Fruit fly (Drosophila melanogaster): ENCODE measurements around the gene Mesh1.

Gene Mesh1

DNA sequence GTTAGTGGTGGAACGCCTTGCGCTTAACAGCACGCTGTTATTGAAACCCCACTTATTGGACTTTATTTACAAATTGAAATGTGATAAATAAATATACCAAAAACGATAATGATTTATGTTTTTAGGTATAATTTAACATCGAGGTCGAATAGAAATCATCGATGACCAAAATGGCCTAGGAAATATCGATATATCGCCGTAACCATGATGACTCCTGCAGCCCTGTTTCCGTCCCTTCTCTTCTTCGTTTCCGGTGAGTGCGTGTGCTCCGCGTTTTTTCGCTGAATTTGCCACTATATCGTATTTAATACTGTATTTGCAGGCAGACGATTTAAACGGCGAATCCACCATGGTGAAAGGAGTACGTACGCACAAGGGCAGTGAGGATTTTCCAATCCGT lies 17.6 kb upstream of the Mesh1 start, which contains the start of gene eEF1gamma (continued):
- TF ChIP-seq CG7839 (tag; optimal IDR thresholded peaks at IDR 0.05) (peak; percentile 91), fd102C (GFP tag; optimal IDR thresholded peaks at IDR 0.05) (peak; percentile 93), ftz-f1 (GFP tag; optimal IDR thresholded peaks at IDR 0.05) (peak; percentile 83), CG9437 (GFP tag; optimal IDR thresholded peaks at IDR 0.05) (peak; percentile 92), Atf6 (GFP tag; IDR thresholded peaks at IDR 0.05) (peak; percentile 94), emc (GFP tag; optimal IDR thresholded peaks at IDR 0.05) (peak; percentile 94), Oli (tag; optimal IDR thresholded peaks at IDR 0.05) (peak; percentile 90), CG14860 (GFP tag; IDR thresholded peaks at IDR 0.05; ENCODE audit: partially characterized antibody) (peak; percentile 93), CG8089 (GFP tag; optimal IDR thresholded peaks at IDR 0.05) (peak; percentile 97), CG15269 (tag; optimal IDR thresholded peaks at IDR 0.05) (peak; percentile 92), Bteb2 (GFP tag; optimal IDR thresholded peaks at IDR 0.05) (peak; percentile 93), CG2712 (tag; optimal IDR thresholded peaks at IDR 0.05) (peak; percentile 91), knrl (GFP tag; IDR thresholded peaks at IDR 0.05; ENCODE audit: partially characterized antibody) (peak; percentile 94), CG10366 (GFP tag; IDR thresholded peaks at IDR 0.05) (peak; percentile 92), CG6813 (GFP tag; optimal IDR thresholded peaks at IDR 0.05) (peak; percentile 98), CG10267 (tag; optimal IDR thresholded peaks at IDR 0.05) (peak; percentile 94), abd-A (tag; optimal IDR thresholded peaks at IDR 0.05) (no peak), org-1 (GFP tag; optimal IDR thresholded peaks at IDR 0.05) (peak; percentile 92), kni (GFP tag; optimal IDR thresholded peaks at IDR 0.05) (peak; percentile 98), lov (optimal IDR thresholded peaks at IDR 0.05) (no peak), lov (GFP tag; IDR thresholded peaks at IDR 0.05) (peak; percentile 98), CG31388 (GFP tag; optimal IDR thresholded peaks at IDR 0.05) (peak; percentile 60), oc (tag; optimal IDR thresholded peaks at IDR 0.05) (peak; percentile 90), dan (GFP tag; IDR thresholded peaks at IDR 0.05) (no peak), Nf-YB (GFP tag; optimal IDR thresholded peaks at IDR 0.05) (peak; percentile 83), CG6272 (GFP tag; IDR thresholded peaks at IDR 0.05) (peak; percentile 91), otp (GFP tag; IDR thresholded peaks at IDR 0.05) (peak; percentile 97), CG1602 (GFP tag; optimal IDR thresholded peaks at IDR 0.05) (peak; percentile 75), trem (tag; optimal IDR thresholded peaks at IDR 0.05) (peak; percentile 90), slbo (GFP tag; IDR thresholded peaks at IDR 0.05) (peak; percentile 92), hb (GFP tag; IDR thresholded peaks at IDR 0.05; ENCODE audit: partially characterized antibody) (peak; percentile 94), Stat92E (GFP tag; optimal IDR thresholded peaks at IDR 0.05) (peak in 1 of 3 experiments; percentile 71), Dek (tag; optimal IDR thresholded peaks at IDR 0.05) (peak; percentile 78), Fer2 (tag; optimal IDR thresholded peaks at IDR 0.05) (peak; percentile 93), HHEX (GFP tag; optimal IDR thresholded peaks at IDR 0.05) (peak; percentile 98), gfzf (GFP tag; optimal IDR thresholded peaks at IDR 0.05) (peak; percentile 38), stc (GFP tag; IDR thresholded peaks at IDR 0.05) (peak; percentile 94), caup (GFP tag; optimal IDR thresholded peaks at IDR 0.05; ENCODE audit: severe bottlenecking) (peak; percentile 99), fd64A (GFP tag; optimal IDR thresholded peaks at IDR 0.05) (peak; percentile 97), CG4707 (GFP tag; optimal IDR thresholded peaks at IDR 0.05) (peak; percentile 93), zen2 (GFP tag; IDR thresholded peaks at IDR 0.05; ENCODE audit: partially characterized antibody) (peak; percentile 88), run (tag; optimal IDR thresholded peaks at IDR 0.05) (peak; percentile 82), CG10979 (tag; optimal IDR thresholded peaks at IDR 0.05) (peak; percentile 88), mld (GFP tag; IDR thresholded peaks at IDR 0.05; ENCODE audit: partially characterized antibody) (peak; percentile 89), CG3065 (GFP tag; optimal IDR thresholded peaks at IDR 0.05) (peak; percentile 92), CG13123 (GFP tag; optimal IDR thresholded peaks at IDR 0.05) (peak; percentile 88), dimm (GFP tag; IDR thresholded peaks at IDR 0.05) (peak; percentile 87), Side (GFP tag; optimal IDR thresholded peaks at IDR 0.05) (peak; percentile 97), CG6791 (GFP tag; IDR thresholded peaks at IDR 0.05; ENCODE audit: partially characterized antibody) (peak; percentile 96)
